Fruit fly (Drosophila melanogaster) whole organism, embryonic: ENCODE measurements around the gene RhoGDI.

Experiments used
- Atf-2 ChIP-seq: fragments of 200-800 bp; sonication (Bioruptor generic); optimal IDR thresholded peaks from 2 replicates; lab custom pipeline; 2016; ENCODE audit warnings: missing biosample characterization, missing genetic modification characterization
- Bgb ChIP-seq: fragments of 200-800 bp; sonication (Bioruptor generic); IDR thresholded peaks from 2 replicates; pipeline ENCODE4 v1.3.6; 2022; ENCODE audit warnings: missing biosample characterization, missing genetic modification characterization; ENCODE audit not compliant: partially characterized antibody
- CG10274 ChIP-seq: fragments of 200-800 bp; sonication (Bioruptor generic); optimal IDR thresholded peaks from 3 replicates; lab custom pipeline; 2017; ENCODE audit warnings: missing biosample characterization, mild to moderate bottlenecking, missing genetic modification characterization
- CG10366 ChIP-seq: fragments of 200-800 bp; sonication (Bioruptor generic); IDR thresholded peaks from 2 replicates; pipeline ENCODE4 v1.3.6; 2022; ENCODE audit warnings: missing biosample characterization, missing genetic modification characterization
- CG11085 ChIP-seq: fragments of 200-800 bp; sonication (Bioruptor generic); IDR thresholded peaks from 2 replicates; pipeline ENCODE4 v1.3.6; 2022; ENCODE audit warnings: missing biosample characterization, missing genetic modification characterization
- CG11560 ChIP-seq: fragments of 200-800 bp; sonication (Bioruptor generic); IDR thresholded peaks from 3 replicates; pipeline ENCODE4 v1.3.6; 2022; ENCODE audit warnings: missing biosample characterization, missing genetic modification characterization
- CG12236 ChIP-seq: fragments of 200-800 bp; sonication (Bioruptor generic); optimal IDR thresholded peaks from 2 replicates; lab custom pipeline; 2016; ENCODE audit warnings: missing biosample characterization, missing genetic modification characterization
- CG12299 ChIP-seq: fragments of 200-800 bp; sonication (Bioruptor generic); optimal IDR thresholded peaks from 2 replicates; lab custom pipeline; 2018; ENCODE audit warnings: missing biosample characterization, mild to moderate bottlenecking, missing genetic modification characterization
- CG13296 ChIP-seq: fragments of 200-800 bp; sonication (Bioruptor generic); optimal IDR thresholded peaks from 3 replicates; lab custom pipeline; 2018; ENCODE audit warnings: missing biosample characterization, mild to moderate bottlenecking, missing genetic modification characterization
- CG14441 ChIP-seq: fragments of 200-800 bp; sonication (Bioruptor generic); IDR thresholded peaks from 2 replicates; pipeline ENCODE4 v1.3.6; 2022; ENCODE audit warnings: missing biosample characterization, missing genetic modification characterization
- CG1832 ChIP-seq: fragments of 200-800 bp; sonication (Bioruptor generic); optimal IDR thresholded peaks from 2 replicates; lab custom pipeline; 2017; ENCODE audit warnings: missing biosample characterization, mild to moderate bottlenecking, missing genetic modification characterization, inconsistent platforms
- CG2202 ChIP-seq: fragments of 200-800 bp; sonication (Bioruptor generic); optimal IDR thresholded peaks from 2 replicates; lab custom pipeline; 2018; ENCODE audit warnings: missing biosample characterization, mild to moderate bottlenecking, missing genetic modification characterization
- CG30020 ChIP-seq: fragments of 200-800 bp; optimal IDR thresholded peaks from 2 replicates; lab custom pipeline; 2019; ENCODE audit warnings: missing biosample characterization, mild to moderate bottlenecking, missing genetic modification characterization, moderate library complexity
- CG30431 ChIP-seq: fragments of 200-800 bp; sonication (Bioruptor generic); optimal IDR thresholded peaks from 2 replicates; lab custom pipeline; 2017; ENCODE audit warnings: missing biosample characterization, missing genetic modification characterization
- CG4730 ChIP-seq: fragments of 200-800 bp; sonication (Bioruptor generic); IDR thresholded peaks from 2 replicates; pipeline ENCODE4 v1.3.6; 2022; ENCODE audit warnings: missing biosample characterization, missing genetic modification characterization
- CG6272 ChIP-seq: fragments of 200-800 bp; sonication (Bioruptor generic); IDR thresholded peaks from 2 replicates; pipeline ENCODE4 v1.3.6; 2022; ENCODE audit warnings: missing biosample characterization, missing genetic modification characterization
- CG6765 ChIP-seq: fragments of 200-800 bp; sonication (Bioruptor generic); optimal IDR thresholded peaks from 3 replicates; lab custom pipeline; 2017; ENCODE audit warnings: missing biosample characterization, mild to moderate bottlenecking, missing genetic modification characterization
- CG6791 ChIP-seq: fragments of 200-800 bp; sonication (Bioruptor generic); IDR thresholded peaks from 3 replicates; pipeline ENCODE4 v1.3.6; 2022; ENCODE audit warnings: missing biosample characterization, missing genetic modification characterization; ENCODE audit not compliant: partially characterized antibody
- CG7357 ChIP-seq: fragments of 200-800 bp; sonication (Bioruptor generic); IDR thresholded peaks from 3 replicates; pipeline ENCODE4 v1.3.6; 2022; ENCODE audit warnings: missing biosample characterization, missing genetic modification characterization
- CG7963 ChIP-seq: fragments of 200-800 bp; sonication (Bioruptor generic); IDR thresholded peaks from 3 replicates; pipeline ENCODE4 v1.3.6; 2022; ENCODE audit warnings: missing biosample characterization, missing genetic modification characterization; ENCODE audit not compliant: partially characterized antibody
- CG8290 ChIP-seq, 3 experiments: fragments of 200-800 bp; sonication (Bioruptor generic); optimal IDR thresholded peaks; 2 replicates each; lab custom pipeline; 2016 to 2019; ENCODE audit warnings: missing biosample characterization in 3 of 3, missing genetic modification characterization in 3 of 3, mild to moderate bottlenecking in 2 of 3, moderate library complexity in 1 of 3
- ERR ChIP-seq: fragments of 200-800 bp; sonication (Bioruptor generic); optimal IDR thresholded peaks from 2 replicates; lab custom pipeline; 2016; ENCODE audit warnings: missing biosample characterization, missing genetic modification characterization
- Fer3 ChIP-seq: fragments of 200-800 bp; sonication (Bioruptor generic); optimal IDR thresholded peaks from 2 replicates; lab custom pipeline; 2018; ENCODE audit warnings: missing biosample characterization, mild to moderate bottlenecking, missing genetic modification characterization, moderate library complexity
- HLHmδ ChIP-seq: fragments of 200-800 bp; sonication (Bioruptor generic); optimal IDR thresholded peaks from 2 replicates; lab custom pipeline; 2018; ENCODE audit warnings: missing biosample characterization, mild to moderate bottlenecking, missing genetic modification characterization, moderate library complexity
- HmgD ChIP-seq: fragments of 200-800 bp; sonication (Bioruptor generic); optimal IDR thresholded peaks from 3 replicates; lab custom pipeline; 2016; ENCODE audit warnings: missing biosample characterization, missing genetic modification characterization
- Hr3 ChIP-seq: fragments of 200-800 bp; sonication (Bioruptor generic); optimal IDR thresholded peaks from 3 replicates; lab custom pipeline; 2016; ENCODE audit warnings: missing biosample characterization, missing genetic modification characterization
- Meics ChIP-seq: fragments of 200-800 bp; sonication (Bioruptor generic); optimal IDR thresholded peaks from 2 replicates; lab custom pipeline; 2017; ENCODE audit warnings: missing biosample characterization, mild to moderate bottlenecking, missing genetic modification characterization
- Mrtf ChIP-seq: fragments of 200-800 bp; sonication (Bioruptor generic); IDR thresholded peaks from 3 replicates; pipeline ENCODE4 v1.3.6; 2022; ENCODE audit warnings: missing biosample characterization, missing genetic modification characterization
- Nf-YB ChIP-seq: fragments of 200-800 bp; sonication (Bioruptor generic); optimal IDR thresholded peaks from 3 replicates; lab custom pipeline; 2019; ENCODE audit warnings: missing biosample characterization, mild to moderate bottlenecking, missing genetic modification characterization, moderate library complexity
- Spps ChIP-seq: fragments of 200-800 bp; sonication (Bioruptor generic); optimal IDR thresholded peaks from 2 replicates; lab custom pipeline; 2018; ENCODE audit warnings: missing biosample characterization, mild to moderate bottlenecking, missing genetic modification characterization
- Xbp1 ChIP-seq: fragments of 200-800 bp; sonication (Bioruptor generic); optimal IDR thresholded peaks from 3 replicates; lab custom pipeline; 2016; ENCODE audit warnings: missing biosample characterization, mild to moderate bottlenecking, missing genetic modification characterization
- ci ChIP-seq: fragments of 200-800 bp; sonication (Bioruptor generic); IDR thresholded peaks from 3 replicates; pipeline ENCODE4 v1.3.6; 2022; ENCODE audit warnings: missing biosample characterization, missing genetic modification characterization
- corto ChIP-seq: fragments of 200-800 bp; sonication (Bioruptor generic); optimal IDR thresholded peaks from 2 replicates; lab custom pipeline; 2016; ENCODE audit warnings: missing biosample characterization, mild to moderate bottlenecking, missing genetic modification characterization, moderate library complexity
- crp ChIP-seq, 2 experiments: fragments of 200-800 bp; sonication (Bioruptor generic); optimal IDR thresholded peaks; 2 replicates in 1 of 2; 3 replicates in 1 of 2; lab custom pipeline; 2017; ENCODE audit warnings: missing biosample characterization in 2 of 2, missing genetic modification characterization in 2 of 2, mild to moderate bottlenecking in 1 of 2, moderate library complexity in 1 of 2
- dati ChIP-seq: fragments of 200-800 bp; sonication (Bioruptor generic); IDR thresholded peaks from 2 replicates; pipeline ENCODE4 v1.3.6; 2022; ENCODE audit warnings: missing biosample characterization, missing genetic modification characterization
- dimm ChIP-seq: fragments of 200-800 bp; sonication (Bioruptor generic); IDR thresholded peaks from 2 replicates; pipeline ENCODE4 v1.3.6; 2022; ENCODE audit warnings: missing biosample characterization, missing genetic modification characterization
- exex ChIP-seq: fragments of 200-800 bp; sonication (Bioruptor generic); optimal IDR thresholded peaks from 4 replicates; lab custom pipeline; 2018; ENCODE audit warnings: missing biosample characterization, mild to moderate bottlenecking, missing genetic modification characterization, moderate library complexity
- ham ChIP-seq: fragments of 200-800 bp; sonication (Bioruptor generic); IDR thresholded peaks from 2 replicates; pipeline ENCODE4 v1.3.6; 2022; ENCODE audit warnings: missing biosample characterization, missing genetic modification characterization
- hkb ChIP-seq, 2 experiments: fragments of 200-800 bp in 1 of 2; fragments of >200 bp in 1 of 2; sonication (Bioruptor generic) in 1 of 2; IDR thresholded peaks in 1 of 2; optimal IDR thresholded peaks in 1 of 2; 2 replicates each; pipeline versions ENCODE4 v1.3.6 to Lab custom; 2017 to 2022; ENCODE audit warnings: missing biosample characterization in 1 of 2, missing genetic modification characterization in 1 of 2
- knrl ChIP-seq: fragments of 200-800 bp; sonication (Bioruptor generic); IDR thresholded peaks from 3 replicates; pipeline ENCODE4 v1.3.6; 2022; ENCODE audit warnings: missing biosample characterization, missing genetic modification characterization; ENCODE audit not compliant: partially characterized antibody
- luna ChIP-seq: fragments of 200-800 bp; sonication (Bioruptor generic); optimal IDR thresholded peaks from 2 replicates; lab custom pipeline; 2016; ENCODE audit warnings: missing biosample characterization, missing genetic modification characterization
- mirr ChIP-seq: fragments of 200-800 bp; sonication (Bioruptor generic); optimal IDR thresholded peaks from 3 replicates; lab custom pipeline; 2018; ENCODE audit warnings: missing biosample characterization, mild to moderate bottlenecking, missing genetic modification characterization
- p53 ChIP-seq: fragments of 200-800 bp; sonication (Bioruptor generic); optimal IDR thresholded peaks from 2 replicates; lab custom pipeline; 2016; ENCODE audit warnings: missing biosample characterization, missing genetic modification characterization
- sob ChIP-seq: fragments of 200-800 bp; sonication (Bioruptor generic); IDR thresholded peaks from 2 replicates; pipeline ENCODE4 v1.3.6; 2022; ENCODE audit warnings: missing biosample characterization, missing genetic modification characterization
- tio ChIP-seq: fragments of 200-800 bp; sonication (Bioruptor generic); optimal IDR thresholded peaks from 2 replicates; lab custom pipeline; 2017; ENCODE audit warnings: missing biosample characterization, missing genetic modification characterization, inconsistent platforms
- tll ChIP-seq, 2 experiments: fragments of 200-800 bp in 1 of 2; fragments of >200 bp in 1 of 2; sonication (Bioruptor generic) in 1 of 2; optimal IDR thresholded peaks; 2 replicates each; lab custom pipeline; 2017 to 2019; ENCODE audit warnings: missing biosample characterization in 2 of 2, missing genetic modification characterization in 2 of 2, mild to moderate bottlenecking in 1 of 2, moderate library complexity in 1 of 2
- twi ChIP-seq: fragments of 200-800 bp; optimal IDR thresholded peaks from 2 replicates; lab custom pipeline; 2019; ENCODE audit warnings: missing biosample characterization, mild to moderate bottlenecking, missing genetic modification characterization, moderate library complexity
- vvl ChIP-seq: fragments of 200-800 bp; sonication (Bioruptor generic); IDR thresholded peaks from 2 replicates; pipeline ENCODE4 v1.3.6; 2022; ENCODE audit warnings: missing biosample characterization, missing genetic modification characterization
- zen2 ChIP-seq: fragments of 200-800 bp; sonication (Bioruptor generic); IDR thresholded peaks from 3 replicates; pipeline ENCODE4 v1.3.6; 2022; ENCODE audit warnings: missing biosample characterization, missing genetic modification characterization; ENCODE audit not compliant: partially characterized antibody

The RhoGDI gene

DNA sequence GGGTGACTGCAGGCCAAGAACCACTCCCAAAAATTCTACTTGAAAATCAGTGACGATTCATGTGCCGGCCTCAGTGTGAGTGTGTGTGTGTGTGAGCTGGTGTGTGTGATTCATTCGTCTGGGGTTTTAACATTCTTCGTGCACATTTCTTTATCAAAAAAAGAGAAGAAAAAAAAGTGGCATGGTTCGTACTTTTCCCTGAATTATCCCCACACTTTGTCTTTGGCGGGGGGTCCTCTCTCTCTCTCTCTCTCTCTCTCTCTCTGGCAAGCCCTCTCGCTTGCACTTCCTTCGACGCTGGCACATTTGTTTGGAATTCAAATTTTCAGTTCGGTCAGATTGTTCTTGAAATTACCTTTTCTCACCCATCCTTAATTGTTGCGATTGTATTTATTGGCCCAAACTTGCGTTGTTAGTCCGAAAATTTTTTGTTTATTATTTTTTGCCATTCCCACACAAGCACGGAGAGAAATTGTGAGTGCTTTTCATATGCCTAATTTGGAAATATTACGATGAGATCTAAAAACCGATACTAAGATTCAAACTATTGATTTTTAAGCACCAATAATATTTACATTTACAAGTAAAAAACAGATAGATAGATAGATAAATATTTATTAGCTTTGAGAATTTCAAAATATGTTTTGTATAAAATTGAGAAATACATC, 642 bp downstream of the RhoGDI start (continued):
- TF ChIP-seq Spps (no peak), CG10274 (GFP tag; lab: Kevin White, UChicago) (no peak), sob (GFP tag; lab: Robert Waterston, UW) (no peak), CG13296 (GFP tag; lab: Kevin White, UChicago) (no peak), zen2 (GFP tag; lab: Robert Waterston, UW) (no peak), Hr3 (GFP tag; lab: Kevin White, UChicago) (no peak), Fer3 (tag; lab: Kevin White, UChicago) (peak; percentile 47), CG7963 (GFP tag; lab: Robert Waterston, UW) (no peak), CG7357 (GFP tag; lab: Robert Waterston, UW) (no peak), CG11560 (tag; lab: Robert Waterston, UW) (no peak), dimm (GFP tag; lab: Robert Waterston, UW) (no peak), hkb (optimal IDR thresholded peaks at IDR 0.05; lab: Kevin White, UChicago) (no peak), hkb (GFP tag; IDR thresholded peaks at IDR 0.05; lab: Robert Waterston, UW) (no peak), tio (peak; percentile 8), CG30431 (GFP tag; lab: Kevin White, UChicago) (no peak), Meics (GFP tag; lab: Kevin White, UChicago) (peak; percentile 10), CG2202 (tag; lab: Kevin White, UChicago) (no peak), luna (GFP tag; lab: Kevin White, UChicago) (no peak), ci (GFP tag; lab: Robert Waterston, UW) (no peak), dati (GFP tag; lab: Robert Waterston, UW) (no peak), vvl (GFP tag; lab: Robert Waterston, UW) (no peak), CG14441 (GFP tag; lab: Robert Waterston, UW) (0 out of 2 replicates have a peak, but pooled peaks have one; percentile 5), CG4730 (no peak), ERR (GFP tag; lab: Kevin White, UChicago) (no peak), Bgb (GFP tag; lab: Robert Waterston, UW) (no peak), CG8290 (GFP tag; optimal IDR thresholded peaks at IDR 0.05; lab: Kevin White, UChicago) (no peak), CG8290 (tag; optimal IDR thresholded peaks at IDR 0.05; lab: Kevin White, UChicago) (no peak), HmgD (GFP tag; lab: Kevin White, UChicago) (no peak), HLHmδ (GFP tag; lab: Kevin White, UChicago) (no peak), CG12299 (tag; lab: Kevin White, UChicago) (no peak), corto (no peak), CG30020 (tag; lab: Kevin White, UChicago) (no peak), p53 (GFP tag; lab: Kevin White, UChicago) (no peak), Xbp1 (GFP tag; lab: Kevin White, UChicago) (no peak), CG11085 (GFP tag; lab: Robert Waterston, UW) (no peak), exex (no peak), twi (tag; lab: Kevin White, UChicago) (no peak), CG12236 (GFP tag; lab: Kevin White, UChicago) (no peak), tll (GFP tag; optimal IDR thresholded peaks at IDR 0.05; lab: Kevin White, UChicago) (no peak), Nf-YB (GFP tag; lab: Kevin White, UChicago) (no peak), CG6272 (GFP tag; lab: Robert Waterston, UW) (no peak), ham (no peak), CG10366 (GFP tag; lab: Robert Waterston, UW) (no peak), CG6791 (GFP tag; lab: Robert Waterston, UW) (no peak), Mrtf (GFP tag; lab: Robert Waterston, UW) (no peak), knrl (GFP tag; lab: Robert Waterston, UW) (no peak), mirr (no peak), CG6765 (GFP tag; lab: Kevin White, UChicago) (no peak), Atf-2 (no peak), crp (GFP tag; optimal IDR thresholded peaks at IDR 0.05; lab: Kevin White, UChicago) (no peak), CG1832 (GFP tag; lab: Kevin White, UChicago) (peak; percentile 88)
